Worm (Caenorhabditis elegans) whole organism, L4 larva: Measurements from ENCODE around the gene dmd-5.

Experiments
- fos-1 ChIP-seq: fragments of 150-350 bp; optimal IDR thresholded peaks from 2 replicates; lab custom pipeline; 2014; ENCODE audit warnings: missing biosample characterization, missing genetic modification characterization
- zip-2 ChIP-seq: fragments of 150-350 bp; optimal IDR thresholded peaks from 2 replicates; lab custom pipeline; 2014; ENCODE audit warnings: missing biosample characterization, missing genetic modification characterization

DNA sequence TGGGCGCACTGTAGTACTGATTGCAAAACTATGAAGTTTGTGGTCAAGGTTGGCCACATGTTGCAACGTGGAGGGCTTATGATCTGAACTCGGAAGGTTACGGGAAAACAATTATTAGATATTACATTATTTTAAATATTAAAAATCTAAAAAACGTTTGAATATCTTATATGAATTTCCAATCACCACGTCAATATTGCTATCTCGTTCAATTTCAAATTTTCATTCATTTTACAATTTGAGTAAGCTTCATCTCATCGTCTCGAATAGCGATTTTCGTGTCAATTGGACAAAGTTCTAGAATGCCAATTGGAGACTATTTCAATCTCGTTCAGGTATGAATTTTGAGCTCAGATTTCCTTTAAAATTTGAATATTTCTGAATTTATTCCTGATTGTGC lies 42.3 kb upstream of the dmd-5 start, which contains the start of gene ZK1248.20:
- no peak for TF ChIP-seq fos-1 (tag; lab: Kevin White, UChicago)
- TF ChIP-seq zip-2 (tag; lab: Kevin White, UChicago): no peak
